Fruit fly (Drosophila melanogaster): ENCODE data around the gene Alp11.

DNA sequence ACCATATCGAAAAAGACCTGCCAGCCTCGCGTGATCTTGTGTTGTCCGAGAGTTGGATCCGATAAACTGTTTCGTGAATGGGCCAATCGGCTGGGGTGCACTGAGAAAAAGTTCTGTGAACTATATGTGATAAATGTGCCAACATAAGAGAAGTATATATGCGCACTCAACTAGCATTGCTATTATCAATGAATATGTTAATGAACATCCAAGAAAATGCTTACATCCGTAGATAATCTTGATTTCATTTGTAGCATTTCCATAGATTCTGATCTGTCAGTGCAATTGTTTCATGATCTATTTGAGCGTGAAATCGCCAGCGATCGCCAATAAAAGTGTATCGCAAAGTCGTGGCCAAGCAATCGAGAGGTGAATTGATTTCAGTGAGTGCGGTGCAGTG lies 13.8 kb downstream of the Alp11 start:
- TF ChIP-seq dm (GFP tag; optimal IDR thresholded peaks at IDR 0.05) (no peak), NK7.1 (GFP tag; optimal IDR thresholded peaks at IDR 0.05) (no peak)

Measured in whole organism, embryonic.